Fruit fly (Drosophila melanogaster) whole organism, adult: ENCODE results near the gene RpL34a.
A peak's percentile ranks its signal among the peaks of the same experiment; 100 is the strongest.

Experiments
- CG11617 ChIP-seq: fragments of 200-800 bp; sonication (Bioruptor generic); optimal IDR thresholded peaks from 2 replicates; lab custom pipeline; 2017; ENCODE audit warnings: mild to moderate bottlenecking, missing biosample characterization, missing genetic modification reagents, missing genetic modification characterization
- CG12768 ChIP-seq: fragments of 200-800 bp; sonication (Bioruptor generic); optimal IDR thresholded peaks from 2 replicates; lab custom pipeline; 2017; ENCODE audit warnings: missing biosample characterization, missing genetic modification characterization, mild to moderate bottlenecking, moderate library complexity, missing genetic modification reagents
- CG14711 ChIP-seq: fragments of 200-800 bp; sonication (Bioruptor generic); optimal IDR thresholded peaks from 2 replicates; lab custom pipeline; 2018; ENCODE audit warnings: missing biosample characterization, mild to moderate bottlenecking, missing genetic modification characterization, moderate library complexity
- CG1620 ChIP-seq: fragments of 200-800 bp; sonication (Bioruptor generic); optimal IDR thresholded peaks from 2 replicates; lab custom pipeline; 2016; ENCODE audit warnings: missing biosample characterization, missing genetic modification characterization
- CG33017 ChIP-seq: fragments of 200-800 bp; sonication (Bioruptor generic); optimal IDR thresholded peaks from 2 replicates; lab custom pipeline; 2018; ENCODE audit warnings: missing biosample characterization, mild to moderate bottlenecking, missing genetic modification characterization, moderate library complexity
- CG5204 ChIP-seq: fragments of 200-800 bp; sonication (Bioruptor generic); optimal IDR thresholded peaks from 2 replicates; lab custom pipeline; 2016; ENCODE audit warnings: missing biosample characterization, missing genetic modification characterization
- CG7045 ChIP-seq: fragments of 200-800 bp; sonication (Bioruptor generic); optimal IDR thresholded peaks from 2 replicates; lab custom pipeline; 2017; ENCODE audit warnings: missing biosample characterization, mild to moderate bottlenecking, missing genetic modification characterization
- CG7101 ChIP-seq: fragments of 200-800 bp; sonication (Bioruptor generic); optimal IDR thresholded peaks from 2 replicates; lab custom pipeline; 2018; ENCODE audit warnings: missing biosample characterization, mild to moderate bottlenecking, missing genetic modification characterization, moderate library complexity
- Clk ChIP-seq: fragments of 200-800 bp; sonication (Bioruptor generic); optimal IDR thresholded peaks from 2 replicates; lab custom pipeline; 2017; ENCODE audit warnings: missing biosample characterization, missing genetic modification characterization
- Crg-1 ChIP-seq: fragments of 200-800 bp; sonication (Bioruptor generic); optimal IDR thresholded peaks from 2 replicates; lab custom pipeline; 2016; ENCODE audit warnings: missing biosample characterization, missing genetic modification characterization
- Hr96 ChIP-seq: fragments of 200-800 bp; sonication (Bioruptor generic); optimal IDR thresholded peaks from 2 replicates; lab custom pipeline; 2016; ENCODE audit warnings: missing biosample characterization, missing genetic modification characterization
- Mnt ChIP-seq: fragments of 200-800 bp; sonication (Bioruptor generic); optimal IDR thresholded peaks from 2 replicates; lab custom pipeline; 2016; ENCODE audit warnings: missing biosample characterization, mild to moderate bottlenecking, missing genetic modification characterization
- bab1 ChIP-seq: fragments of 200-800 bp; sonication (Bioruptor generic); optimal IDR thresholded peaks from 3 replicates; lab custom pipeline; 2019; ENCODE audit warnings: missing biosample characterization, mild to moderate bottlenecking, missing genetic modification characterization, moderate library complexity
- cic ChIP-seq: fragments of 200-800 bp; sonication (Bioruptor generic); optimal IDR thresholded peaks from 2 replicates; lab custom pipeline; 2017; ENCODE audit warnings: missing biosample characterization, mild to moderate bottlenecking, missing genetic modification characterization, moderate library complexity
- cnc ChIP-seq, 2 experiments: fragments of >200 bp; optimal IDR thresholded peaks; 2 replicates each; lab custom pipeline; 2017
- kay ChIP-seq: fragments of 200-800 bp; sonication (Bioruptor generic); peaks from one replicate; lab custom pipeline; 2016; ENCODE audit warnings: missing biosample characterization, missing genetic modification characterization, borderline replicate concordance
- ovo ChIP-seq: fragments of 200-800 bp; sonication (Bioruptor generic); optimal IDR thresholded peaks from 2 replicates; lab custom pipeline; 2016; ENCODE audit warnings: missing biosample characterization, missing genetic modification characterization
- pad ChIP-seq: fragments of 200-800 bp; sonication (Bioruptor generic); optimal IDR thresholded peaks from 3 replicates; lab custom pipeline; 2017; ENCODE audit warnings: missing biosample characterization, missing genetic modification characterization, mild to moderate bottlenecking, moderate library complexity, missing genetic modification reagents
- tj ChIP-seq: fragments of 200-800 bp; sonication (Bioruptor generic); optimal IDR thresholded peaks from 3 replicates; lab custom pipeline; 2017; ENCODE audit warnings: missing biosample characterization, mild to moderate bottlenecking, missing genetic modification characterization, moderate library complexity
- toe ChIP-seq: fragments of 200-800 bp; sonication (Bioruptor generic); optimal IDR thresholded peaks from 2 replicates; lab custom pipeline; 2016; ENCODE audit warnings: missing biosample characterization, missing genetic modification characterization

Gene RpL34a

dm6 chr3R:26024596-26025213, 34.4 kb downstream of the RpL34a start:
- TF ChIP-seq CG1620 (GFP tag; lab: Kevin White, UChicago) (no peak), pad (GFP tag; lab: Kevin White, UChicago) (no peak), toe (GFP tag; lab: Kevin White, UChicago) (no peak), CG7045 (GFP tag; lab: Kevin White, UChicago) (no peak), CG33017 (tag; lab: Kevin White, UChicago) (no peak), Crg-1 (GFP tag; lab: Kevin White, UChicago) (no peak), CG5204 (GFP tag; lab: Kevin White, UChicago) (no peak), Mnt (no peak)

DNA sequence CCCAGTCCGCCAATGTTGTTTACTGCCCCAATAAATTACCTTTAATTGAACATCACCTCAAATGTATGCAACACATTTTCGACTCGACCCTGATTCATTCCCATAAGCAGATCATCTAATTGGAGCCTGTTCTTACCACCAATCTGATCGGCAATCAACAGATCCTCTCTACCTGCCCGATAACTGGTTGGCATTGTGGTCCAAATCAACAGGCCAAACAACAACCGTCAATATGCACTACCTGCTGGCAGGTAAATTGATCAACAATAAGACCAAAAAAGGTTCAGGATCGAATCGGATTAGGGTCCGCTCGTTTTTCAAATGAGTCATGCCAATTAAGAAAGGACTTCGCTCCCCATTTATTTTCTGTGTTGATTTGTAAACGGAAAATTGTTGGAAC, 35.8 kb downstream of the RpL34a start:
- TF ChIP-seq CG14711 (no peak), CG5204 (GFP tag; lab: Kevin White, UChicago) (no peak), pad (GFP tag; lab: Kevin White, UChicago) (no peak), ovo (GFP tag; lab: Kevin White, UChicago) (no peak), bab1 (GFP tag; lab: Kevin White, UChicago) (no peak), Mnt (no peak), CG1620 (GFP tag; lab: Kevin White, UChicago) (no peak), Hr96 (no peak), CG7045 (GFP tag; lab: Kevin White, UChicago) (no peak), CG33017 (tag; lab: Kevin White, UChicago) (no peak), tj (no peak), toe (GFP tag; lab: Kevin White, UChicago) (no peak), cic (GFP tag; lab: Kevin White, UChicago) (no peak), cnc (optimal IDR thresholded peaks at IDR 0.05; lab: Kevin White, UChicago) (no peak), kay (GFP tag; lab: Kevin White, UChicago) (no peak), CG11617 (no peak), CG12768 (GFP tag; lab: Kevin White, UChicago) (no peak), CG7101 (tag; lab: Kevin White, UChicago) (no peak), Clk (no peak), Crg-1 (GFP tag; lab: Kevin White, UChicago) (no peak)

DNA sequence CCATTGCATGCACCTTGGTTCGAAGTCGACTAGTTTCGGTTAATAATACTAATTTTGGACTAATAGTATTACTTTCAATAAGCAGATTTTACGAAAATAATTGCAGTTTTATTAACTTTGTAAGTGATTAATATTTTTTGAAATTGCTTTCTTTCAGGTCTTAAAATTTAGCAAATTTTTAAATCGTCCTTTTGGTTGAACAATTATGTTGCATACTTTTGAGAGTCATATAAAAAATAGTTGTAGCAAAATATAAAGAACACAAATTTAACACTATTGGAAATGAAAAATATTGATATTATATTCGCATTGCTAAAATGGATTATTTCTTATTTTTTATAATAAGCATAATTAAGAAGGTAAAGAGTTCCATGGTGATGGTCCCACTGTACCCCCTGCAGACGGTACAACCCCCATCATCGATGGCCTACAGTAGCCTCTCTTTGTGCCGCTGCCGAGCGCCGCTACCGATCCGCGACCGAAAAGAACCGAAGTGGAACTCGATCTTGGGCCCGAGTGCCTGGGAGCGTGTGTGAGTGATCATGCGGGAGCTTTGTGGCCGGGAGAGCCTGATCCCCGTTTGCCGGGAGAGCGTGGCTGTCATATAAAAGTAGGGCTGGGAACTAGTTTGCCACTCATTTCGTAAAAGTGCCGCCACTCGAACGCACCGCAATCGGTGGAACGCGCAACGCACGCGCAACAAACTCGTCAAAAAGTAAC, 37.7 kb downstream of the RpL34a start:
- TF ChIP-seq cic (GFP tag; lab: Kevin White, UChicago), result no peak
- TF ChIP-seq CG12768 (GFP tag; lab: Kevin White, UChicago), result peak; percentile 53
- TF ChIP-seq toe (GFP tag; lab: Kevin White, UChicago), result peak; percentile 43
- TF ChIP-seq Clk, result no peak
- peak; percentile 64 for TF ChIP-seq CG7101 (tag; lab: Kevin White, UChicago)
- no peak for TF ChIP-seq Mnt
- peak; percentile 60 for TF ChIP-seq pad (GFP tag; lab: Kevin White, UChicago)
- peak; percentile 82 for TF ChIP-seq CG7045 (GFP tag; lab: Kevin White, UChicago)
- TF ChIP-seq ovo (GFP tag; lab: Kevin White, UChicago), result no peak
- TF ChIP-seq Hr96, result peak; percentile 42
- TF ChIP-seq Crg-1 (GFP tag; lab: Kevin White, UChicago), result peak; percentile 40
- TF ChIP-seq tj, result peak; percentile 9
- peak; percentile 44 for TF ChIP-seq CG14711
- TF ChIP-seq bab1 (GFP tag; lab: Kevin White, UChicago), result peak; percentile 17
- TF ChIP-seq kay (GFP tag; lab: Kevin White, UChicago), result no peak
- peak; percentile 12 for TF ChIP-seq CG1620 (GFP tag; lab: Kevin White, UChicago)
- peak; percentile 81 for TF ChIP-seq CG11617
- peak; percentile 58 for TF ChIP-seq CG33017 (tag; lab: Kevin White, UChicago)
- peak; percentile 79 for TF ChIP-seq CG5204 (GFP tag; lab: Kevin White, UChicago)
- no peak for TF ChIP-seq cnc (optimal IDR thresholded peaks at IDR 0.05; lab: Kevin White, UChicago)

- TF ChIP-seq CG11617 (no peak), CG33017 (tag; lab: Kevin White, UChicago) (no peak), kay (GFP tag; lab: Kevin White, UChicago) (peak; percentile 87), CG7101 (tag; lab: Kevin White, UChicago) (peak; percentile 27), tj (peak; percentile 69)
Observed at dm6 chr3R:26020244-26021171, 38.6 kb downstream of the RpL34a start.

DNA sequence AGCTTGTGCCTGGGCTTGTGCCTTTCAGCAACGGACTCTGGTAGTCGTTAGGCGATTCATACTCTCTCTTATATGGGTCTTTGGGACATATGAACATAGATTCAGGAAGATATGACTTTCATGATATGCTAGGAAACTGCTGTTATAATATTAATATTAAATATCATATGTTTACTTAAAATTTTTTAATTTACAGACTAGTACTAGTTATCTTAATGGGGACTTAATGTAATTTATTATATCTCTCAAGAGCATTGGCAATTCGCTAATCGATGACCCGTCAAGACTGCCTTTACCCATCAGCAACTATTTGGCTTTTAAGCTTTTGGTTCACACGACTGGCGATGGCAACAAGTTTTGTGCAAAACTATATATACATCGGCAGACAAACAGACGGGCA, 39.8 kb downstream of the RpL34a start:
- TF ChIP-seq Crg-1 (GFP tag; lab: Kevin White, UChicago) (no peak), Hr96 (no peak), CG33017 (tag; lab: Kevin White, UChicago) (no peak), CG7101 (tag; lab: Kevin White, UChicago) (no peak), bab1 (GFP tag; lab: Kevin White, UChicago) (no peak), cnc (optimal IDR thresholded peaks at IDR 0.05; lab: Kevin White, UChicago) (no peak), tj (no peak), cic (GFP tag; lab: Kevin White, UChicago) (no peak), kay (GFP tag; lab: Kevin White, UChicago) (no peak)
